Fruit fly (Drosophila melanogaster): ENCODE results near the gene Sos.

Sos gene

DNA sequence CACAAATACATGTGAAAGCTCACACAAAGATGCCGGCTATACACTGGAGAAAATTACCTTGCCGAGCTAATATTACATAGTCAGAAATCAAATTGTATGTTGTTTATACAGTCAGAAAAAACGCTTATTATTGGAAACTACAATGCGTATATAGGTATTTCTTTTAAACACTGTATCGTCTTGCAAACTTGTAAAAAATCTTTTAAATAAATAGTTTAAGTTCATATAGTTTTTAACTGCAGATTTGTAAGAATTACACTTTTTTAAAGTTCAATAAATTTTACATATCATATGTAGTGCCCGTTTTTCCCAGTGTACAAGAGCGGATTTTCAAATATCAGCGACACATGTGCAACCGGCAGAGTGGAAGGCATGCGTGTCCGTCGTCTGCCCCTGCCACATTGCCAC lies 26.1 kb downstream of the Sos start (continued):
- TF ChIP-seq Usf (GFP tag; optimal IDR thresholded peaks at IDR 0.05) (peak; percentile 55), CG4820 (GFP tag; optimal IDR thresholded peaks at IDR 0.05) (peak; percentile 92), sr (GFP tag; IDR thresholded peaks at IDR 0.05) (no peak), lmd (GFP tag; IDR thresholded peaks at IDR 0.05) (peak; percentile 81), pb (GFP tag; optimal IDR thresholded peaks at IDR 0.05) (peak; percentile 18), MTF-1 (GFP tag; optimal IDR thresholded peaks at IDR 0.05; ENCODE audit: borderline replicate concordance) (no peak), CG13894 (tag; optimal IDR thresholded peaks at IDR 0.05) (no peak), CG14441 (GFP tag; IDR thresholded peaks at IDR 0.05) (peak; percentile 72), zen2 (GFP tag; IDR thresholded peaks at IDR 0.05; ENCODE audit: partially characterized antibody) (no peak), Nf-YB (GFP tag; optimal IDR thresholded peaks at IDR 0.05) (peak; percentile 64), gsb (GFP tag; IDR thresholded peaks at IDR 0.05) (0 out of 2 replicates have a peak, but pooled peaks have one; percentile 38), gce (GFP tag; IDR thresholded peaks at IDR 0.05) (peak; percentile 53; the same call in 1 of the 3 replicates), gt (GFP tag; IDR thresholded peaks at IDR 0.05) (no peak), Scr (GFP tag; IDR thresholded peaks at IDR 0.05; ENCODE audit: partially characterized antibody) (no peak), Eip74EF (GFP tag; optimal IDR thresholded peaks at IDR 0.05) (peak in 1 of 2 experiments; percentile 93), lilli (GFP tag; optimal IDR thresholded peaks at IDR 0.05) (peak; percentile 78), en (GFP tag; optimal IDR thresholded peaks at IDR 0.05) (peak; percentile 83), tx (GFP tag; optimal IDR thresholded peaks at IDR 0.05) (no peak), CG8290 (GFP tag; optimal IDR thresholded peaks at IDR 0.05) (peak; percentile 81), CG8290 (tag; optimal IDR thresholded peaks at IDR 0.05) (peak in 1 of 2 experiments; percentile 1), CG14050 (GFP tag; IDR thresholded peaks at IDR 0.05) (peak; percentile 83), abd-A (tag; optimal IDR thresholded peaks at IDR 0.05) (no peak), fu2 (GFP tag; optimal IDR thresholded peaks at IDR 0.05) (peak; percentile 37), jing (GFP tag; optimal IDR thresholded peaks at IDR 0.05) (peak; percentile 47), bsh (GFP tag; optimal IDR thresholded peaks at IDR 0.05) (peak; percentile 79 to 93), gcm2 (GFP tag; optimal IDR thresholded peaks at IDR 0.05) (peak; percentile 40), CG6654 (GFP tag; optimal IDR thresholded peaks at IDR 0.05) (peak; percentile 70), otp (GFP tag; IDR thresholded peaks at IDR 0.05) (peak; percentile 67; the same call in 2 of the 3 replicates), prd (optimal IDR thresholded peaks at IDR 0.05) (no peak), prd (GFP tag; IDR thresholded peaks at IDR 0.05) (peak; percentile 70), CG6813 (GFP tag; optimal IDR thresholded peaks at IDR 0.05) (peak; percentile 37), CG15601 (tag; optimal IDR thresholded peaks at IDR 0.05) (peak; percentile 89), Dbx (GFP tag; IDR thresholded peaks at IDR 0.05) (peak; percentile 73), tna (GFP tag; IDR thresholded peaks at IDR 0.05; ENCODE audit: partially characterized antibody) (no peak), CG15514 (GFP tag; optimal IDR thresholded peaks at IDR 0.05) (peak; percentile 40), ara (GFP tag; IDR thresholded peaks at IDR 0.05) (no peak; the same call in 1 of the 2 replicates), CG7786 (GFP tag; optimal IDR thresholded peaks at IDR 0.05) (peak; percentile 58), Drgx (GFP tag; IDR thresholded peaks at IDR 0.05) (peak; percentile 85; the same call in 1 of the 2 replicates), jumu (GFP tag; optimal IDR thresholded peaks at IDR 0.05) (peak; percentile 66), zfh2 (GFP tag; optimal IDR thresholded peaks at IDR 0.05) (peak; percentile 52), Stat92E (GFP tag; optimal IDR thresholded peaks at IDR 0.05) (peak in 1 of 3 experiments; percentile 5), Atf6 (GFP tag; IDR thresholded peaks at IDR 0.05) (peak; percentile 83), CG11696 (GFP tag; IDR thresholded peaks at IDR 0.05) (peak; percentile 46; the same call in 1 of the 2 replicates), CG12071 (GFP tag; optimal IDR thresholded peaks at IDR 0.05) (peak; percentile 44), Lpt (GFP tag; optimal IDR thresholded peaks at IDR 0.05) (no peak), CG8924 (tag; optimal IDR thresholded peaks at IDR 0.05) (peak; percentile 89), z (GFP tag; IDR thresholded peaks at IDR 0.05) (no peak), CG12744 (GFP tag; optimal IDR thresholded peaks at IDR 0.05) (peak; percentile 66), CTCF (GFP tag; optimal IDR thresholded peaks at IDR 0.05) (peak; percentile 18), dan (GFP tag; IDR thresholded peaks at IDR 0.05) (no peak), scrt (GFP tag; optimal IDR thresholded peaks at IDR 0.05) (peak; percentile 53), Ets97D (GFP tag; optimal IDR thresholded peaks at IDR 0.05) (peak; percentile 57)
